Fruit fly (Drosophila melanogaster): ENCODE results near the gene gnu.

Gene gnu

DNA sequence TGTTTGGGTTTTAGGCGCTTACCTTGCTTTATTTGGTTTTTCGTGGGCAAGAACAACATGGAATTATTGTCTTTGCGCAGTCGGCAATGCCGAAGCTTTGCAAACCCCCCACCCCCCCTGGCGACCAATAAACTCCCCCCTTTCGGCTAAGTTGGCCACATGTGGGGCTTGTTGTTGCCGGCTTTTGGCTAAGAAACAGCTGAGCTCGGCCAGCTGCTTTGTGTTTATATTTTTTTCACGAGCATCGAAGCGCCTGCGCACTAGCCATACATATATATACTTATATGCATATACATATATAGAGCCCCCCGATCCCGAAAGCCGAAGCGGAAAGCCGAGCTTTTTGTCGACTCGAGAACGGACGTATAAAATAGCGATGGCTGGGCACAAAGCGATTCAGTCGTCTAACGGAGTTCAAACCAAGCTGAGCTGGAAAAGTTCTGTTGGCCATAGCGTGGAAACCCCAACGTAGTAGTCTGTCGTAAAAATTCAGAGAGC is 1.6 kb upstream of the gnu start, which contains the start of gene CG17839 (continued):
- TF ChIP-seq CG13894 (tag; optimal IDR thresholded peaks at IDR 0.05): peak; percentile 94
- TF ChIP-seq unpg (GFP tag; optimal IDR thresholded peaks at IDR 0.05): no peak
- TF ChIP-seq CG32772 (GFP tag; IDR thresholded peaks at IDR 0.05): no peak
- no peak for TF ChIP-seq bsh (GFP tag; optimal IDR thresholded peaks at IDR 0.05)
- no peak for TF ChIP-seq wdn (GFP tag; IDR thresholded peaks at IDR 0.05)
- TF ChIP-seq CG4730 (GFP tag; IDR thresholded peaks at IDR 0.05): no peak
- TF ChIP-seq CG12659 (GFP tag; optimal IDR thresholded peaks at IDR 0.05): no peak
- TF ChIP-seq CG8089 (GFP tag; optimal IDR thresholded peaks at IDR 0.05): no peak
- TF ChIP-seq sug (tag; optimal IDR thresholded peaks at IDR 0.05): peak; percentile 51
- TF ChIP-seq run (tag; optimal IDR thresholded peaks at IDR 0.05): no peak
- no peak for TF ChIP-seq fd3F (GFP tag; optimal IDR thresholded peaks at IDR 0.05)
- TF ChIP-seq CG2129 (GFP tag; IDR thresholded peaks at IDR 0.05; ENCODE audit: partially characterized antibody): no peak
- TF ChIP-seq kah (GFP tag; optimal IDR thresholded peaks at IDR 0.05): no peak
- TF ChIP-seq CG8359 (GFP tag; optimal IDR thresholded peaks at IDR 0.05; ENCODE audit: borderline replicate concordance): no peak
- TF ChIP-seq caup (GFP tag; optimal IDR thresholded peaks at IDR 0.05; ENCODE audit: severe bottlenecking): peak; percentile 55
- TF ChIP-seq CG30020 (tag; optimal IDR thresholded peaks at IDR 0.05): no peak
- no peak for TF ChIP-seq CG17359 (tag; optimal IDR thresholded peaks at IDR 0.05)
- no peak for TF ChIP-seq H15 (GFP tag; IDR thresholded peaks at IDR 0.05)
- TF ChIP-seq CG17802 (tag; optimal IDR thresholded peaks at IDR 0.05): no peak
- TF ChIP-seq CG8281 (tag; optimal IDR thresholded peaks at IDR 0.05): no peak
- TF ChIP-seq D19B (GFP tag; optimal IDR thresholded peaks at IDR 0.05): no peak
- no peak for TF ChIP-seq ind (GFP tag; optimal IDR thresholded peaks at IDR 0.05)
- TF ChIP-seq CG15696 (tag; optimal IDR thresholded peaks at IDR 0.05): no peak
- TF ChIP-seq CG3838 (GFP tag; optimal IDR thresholded peaks at IDR 0.05): no peak
- no peak for TF ChIP-seq CG1529 (GFP tag; optimal IDR thresholded peaks at IDR 0.05)
- peak; percentile 62 for TF ChIP-seq CG6765 (GFP tag; optimal IDR thresholded peaks at IDR 0.05)
- TF ChIP-seq Dip2 (GFP tag; IDR thresholded peaks at IDR 0.05): no peak
- no peak for TF ChIP-seq CG33213 (GFP tag; optimal IDR thresholded peaks at IDR 0.05)
- no peak for TF ChIP-seq Optix (GFP tag; IDR thresholded peaks at IDR 0.05)
- no peak for TF ChIP-seq CG14014 (GFP tag; IDR thresholded peaks at IDR 0.05)
- no peak for TF ChIP-seq eyg (GFP tag; optimal IDR thresholded peaks at IDR 0.05)
- TF ChIP-seq MTF-1 (GFP tag; optimal IDR thresholded peaks at IDR 0.05; ENCODE audit: borderline replicate concordance): no peak
- no peak for TF ChIP-seq CG12219 (GFP tag; optimal IDR thresholded peaks at IDR 0.05)
- TF ChIP-seq crp (GFP tag; optimal IDR thresholded peaks at IDR 0.05): peak in 1 of 2 experiments; percentile 82
- peak; percentile 41 for TF ChIP-seq CG6813 (GFP tag; optimal IDR thresholded peaks at IDR 0.05)
- no peak for TF ChIP-seq hbn (GFP tag; IDR thresholded peaks at IDR 0.05; ENCODE audit: partially characterized antibody)
- no peak for TF ChIP-seq bigmax (GFP tag; optimal IDR thresholded peaks at IDR 0.05)
- no peak for TF ChIP-seq lola (GFP tag; optimal IDR thresholded peaks at IDR 0.05)
- no peak for TF ChIP-seq Hey (tag; optimal IDR thresholded peaks at IDR 0.05)
- TF ChIP-seq tup (GFP tag; optimal IDR thresholded peaks at IDR 0.05): no peak
- TF ChIP-seq peb (GFP tag; IDR thresholded peaks at IDR 0.05): no peak
- TF ChIP-seq disco-r (GFP tag; optimal IDR thresholded peaks at IDR 0.05): no peak
- no peak for TF ChIP-seq Dad (GFP tag; optimal IDR thresholded peaks at IDR 0.05)
- TF ChIP-seq cas (GFP tag; IDR thresholded peaks at IDR 0.05): no peak
- TF ChIP-seq TFAM (GFP tag; optimal IDR thresholded peaks at IDR 0.05): no peak
- TF ChIP-seq CG10209 (GFP tag; optimal IDR thresholded peaks at IDR 0.05): no peak
- TF ChIP-seq CG17612 (GFP tag; IDR thresholded peaks at IDR 0.05): no peak
- peak; percentile 86 for TF ChIP-seq ewg (GFP tag; optimal IDR thresholded peaks at IDR 0.05)
- no peak for TF ChIP-seq gem (tag; optimal IDR thresholded peaks at IDR 0.05)
- no peak for TF ChIP-seq bowl (GFP tag; IDR thresholded peaks at IDR 0.05)

Data from whole organism, embryonic.